Fruit fly (Drosophila melanogaster) whole organism, embryonic: Measurements from ENCODE around the gene AP-2mu.
A peak's percentile ranks its signal among the peaks of the same experiment; 100 is the strongest.

Experiments
- Adf1 ChIP-seq: fragments of 200-800 bp; sonication (Bioruptor generic); IDR thresholded peaks from 2 replicates; pipeline ENCODE4 v1.3.6; 2022; ENCODE audit warnings: missing biosample characterization, missing genetic modification characterization
- Antp ChIP-seq: fragments of 200-800 bp; sonication (Bioruptor generic); optimal IDR thresholded peaks from 3 replicates; lab custom pipeline; 2016; ENCODE audit warnings: missing biosample characterization, missing genetic modification characterization
- Asciz ChIP-seq: fragments of 200-800 bp; sonication (Bioruptor generic); optimal IDR thresholded peaks from 2 replicates; lab custom pipeline; 2017; ENCODE audit warnings: missing biosample characterization, mild to moderate bottlenecking, missing genetic modification characterization, missing genetic modification reagents
- B-H2 ChIP-seq: fragments of 200-800 bp; sonication (Bioruptor generic); optimal IDR thresholded peaks from 2 replicates; lab custom pipeline; 2018; ENCODE audit warnings: missing biosample characterization, mild to moderate bottlenecking, missing genetic modification characterization
- CG10147 ChIP-seq: fragments of 200-800 bp; sonication (Bioruptor generic); optimal IDR thresholded peaks from 2 replicates; lab custom pipeline; 2019; ENCODE audit warnings: missing biosample characterization, mild to moderate bottlenecking, missing genetic modification characterization, moderate library complexity
- CG10321 ChIP-seq: fragments of 200-800 bp; sonication (Bioruptor generic); IDR thresholded peaks from 2 replicates; pipeline ENCODE4 v1.3.6; 2022; ENCODE audit warnings: missing biosample characterization, missing genetic modification characterization
- CG11695 ChIP-seq: fragments of 200-800 bp; sonication (Bioruptor generic); IDR thresholded peaks from 3 replicates; pipeline ENCODE4 v1.3.6; 2022; ENCODE audit warnings: missing biosample characterization, missing genetic modification characterization
- CG11696 ChIP-seq: fragments of 200-800 bp; sonication (Bioruptor generic); IDR thresholded peaks from 2 replicates; pipeline ENCODE4 v1.3.6; 2022; ENCODE audit warnings: missing biosample characterization, missing genetic modification characterization
- CG12104 ChIP-seq: fragments of 200-800 bp; sonication (Bioruptor generic); optimal IDR thresholded peaks from 3 replicates; lab custom pipeline; 2016; ENCODE audit warnings: missing biosample characterization, missing genetic modification characterization
- CG13287 ChIP-seq: fragments of 200-800 bp; sonication (Bioruptor generic); IDR thresholded peaks from 2 replicates; pipeline ENCODE4 v1.3.6; 2022; ENCODE audit warnings: missing biosample characterization, missing genetic modification characterization; ENCODE audit not compliant: partially characterized antibody
- CG13775 ChIP-seq: fragments of 200-800 bp; sonication (Bioruptor generic); optimal IDR thresholded peaks from 3 replicates; lab custom pipeline; 2017; ENCODE audit warnings: missing biosample characterization, mild to moderate bottlenecking, missing genetic modification characterization
- CG14014 ChIP-seq: fragments of 200-800 bp; sonication (Bioruptor generic); IDR thresholded peaks from 2 replicates; pipeline ENCODE4 v1.3.6; 2022; ENCODE audit warnings: missing biosample characterization, missing genetic modification characterization
- CG14667 ChIP-seq: fragments of 200-800 bp; sonication (Bioruptor generic); IDR thresholded peaks from 2 replicates; pipeline ENCODE4 v1.3.6; 2022; ENCODE audit warnings: missing biosample characterization, missing genetic modification characterization
- CG15601 ChIP-seq: fragments of 200-800 bp; sonication (Bioruptor generic); optimal IDR thresholded peaks from 3 replicates; lab custom pipeline; 2019; ENCODE audit warnings: missing biosample characterization, mild to moderate bottlenecking, missing genetic modification characterization, moderate library complexity
- CG16813 ChIP-seq: fragments of 200-800 bp; sonication (Bioruptor generic); IDR thresholded peaks from 3 replicates; pipeline ENCODE4 v1.3.6; 2022; ENCODE audit warnings: missing biosample characterization, missing genetic modification characterization; ENCODE audit not compliant: partially characterized antibody
- CG17359 ChIP-seq: fragments of 200-800 bp; sonication (Bioruptor generic); optimal IDR thresholded peaks from 3 replicates; lab custom pipeline; 2018; ENCODE audit warnings: missing biosample characterization, mild to moderate bottlenecking, missing genetic modification characterization, moderate library complexity
- CG17385 ChIP-seq: fragments of 200-800 bp; sonication (Bioruptor generic); optimal IDR thresholded peaks from 3 replicates; lab custom pipeline; 2018; ENCODE audit warnings: missing biosample characterization, mild to moderate bottlenecking, missing genetic modification characterization
- CG2889 ChIP-seq: fragments of 200-800 bp; sonication (Bioruptor generic); IDR thresholded peaks from 3 replicates; pipeline ENCODE4 v1.3.6; 2022; ENCODE audit warnings: missing biosample characterization, missing genetic modification characterization
- CG30431 ChIP-seq: fragments of 200-800 bp; sonication (Bioruptor generic); optimal IDR thresholded peaks from 2 replicates; lab custom pipeline; 2017; ENCODE audit warnings: missing biosample characterization, missing genetic modification characterization
- CG31365 ChIP-seq: fragments of 200-800 bp; sonication (Bioruptor generic); optimal IDR thresholded peaks from 2 replicates; lab custom pipeline; 2018; ENCODE audit warnings: missing biosample characterization, mild to moderate bottlenecking, missing genetic modification characterization
- CG4328 ChIP-seq: fragments of 200-800 bp; sonication (Bioruptor generic); optimal IDR thresholded peaks from 3 replicates; lab custom pipeline; 2017; ENCODE audit warnings: missing biosample characterization, missing genetic modification reagents, missing genetic modification characterization
- CG7372 ChIP-seq: fragments of 200-800 bp; sonication (Bioruptor generic); IDR thresholded peaks from 2 replicates; pipeline ENCODE4 v1.3.6; 2022; ENCODE audit warnings: missing biosample characterization, missing genetic modification characterization
- CG7556 ChIP-seq: fragments of 200-800 bp; sonication (Bioruptor generic); optimal IDR thresholded peaks from 2 replicates; lab custom pipeline; 2017; ENCODE audit warnings: missing biosample characterization, mild to moderate bottlenecking, missing genetic modification characterization
- CG8765 ChIP-seq: fragments of 200-800 bp; sonication (Bioruptor generic); IDR thresholded peaks from 2 replicates; pipeline ENCODE4 v1.3.6; 2022; ENCODE audit warnings: missing biosample characterization, missing genetic modification characterization
- CoRest ChIP-seq: fragments of 200-800 bp; sonication (Bioruptor generic); optimal IDR thresholded peaks from 3 replicates; lab custom pipeline; 2018; ENCODE audit warnings: missing biosample characterization, mild to moderate bottlenecking, missing genetic modification characterization, moderate library complexity
- CrebB ChIP-seq: fragments of 200-800 bp; sonication (Bioruptor generic); optimal IDR thresholded peaks from 3 replicates; lab custom pipeline; 2018; ENCODE audit warnings: missing biosample characterization, mild to moderate bottlenecking, missing genetic modification characterization
- Dfd ChIP-seq, 2 experiments: fragments of >200 bp; optimal IDR thresholded peaks; 2 replicates each; lab custom pipeline; 2017; ENCODE audit warnings: missing biosample characterization in 2 of 2, missing genetic modification characterization in 2 of 2
- E2f1 ChIP-seq: fragments of 200-800 bp; sonication (Bioruptor generic); IDR thresholded peaks from 2 replicates; pipeline ENCODE4 v1.3.6; 2022; ENCODE audit warnings: missing biosample characterization, missing genetic modification characterization
- Ets65A ChIP-seq: fragments of 200-800 bp; sonication (Bioruptor generic); peaks from one replicate; lab custom pipeline; 2016; ENCODE audit warnings: missing biosample characterization, missing genetic modification characterization
- H15 ChIP-seq: fragments of 200-800 bp; sonication (Bioruptor generic); IDR thresholded peaks from 3 replicates; pipeline ENCODE4 v1.3.6; 2022; ENCODE audit warnings: missing biosample characterization, missing genetic modification characterization
- HHEX ChIP-seq: fragments of 200-800 bp; sonication (Bioruptor generic); optimal IDR thresholded peaks from 3 replicates; lab custom pipeline; 2017; ENCODE audit warnings: missing biosample characterization, mild to moderate bottlenecking, missing genetic modification characterization, missing genetic modification reagents
- MTF-1 ChIP-seq: fragments of 200-800 bp; sonication (Bioruptor generic); optimal IDR thresholded peaks from 2 replicates; lab custom pipeline; 2018; ENCODE audit warnings: missing biosample characterization, mild to moderate bottlenecking, missing genetic modification characterization, borderline replicate concordance
- Mrtf ChIP-seq: fragments of 200-800 bp; sonication (Bioruptor generic); IDR thresholded peaks from 3 replicates; pipeline ENCODE4 v1.3.6; 2022; ENCODE audit warnings: missing biosample characterization, missing genetic modification characterization
- NK7.1 ChIP-seq: fragments of 200-800 bp; sonication (Bioruptor generic); optimal IDR thresholded peaks from 3 replicates; lab custom pipeline; 2016; ENCODE audit warnings: missing biosample characterization, missing genetic modification characterization
- Poxn ChIP-seq: fragments of 200-800 bp; sonication (Bioruptor generic); IDR thresholded peaks from 2 replicates; pipeline ENCODE4 v1.3.6; 2022; ENCODE audit warnings: missing biosample characterization, missing genetic modification characterization
- Sin3A ChIP-seq: fragments of >200 bp; optimal IDR thresholded peaks from 2 replicates; lab custom pipeline; 2018
- Sry-β ChIP-seq: fragments of 200-800 bp; sonication (Bioruptor generic); optimal IDR thresholded peaks from 2 replicates; lab custom pipeline; 2018; ENCODE audit warnings: missing biosample characterization, mild to moderate bottlenecking, missing genetic modification characterization, moderate library complexity
- aop ChIP-seq: fragments of 200-800 bp; sonication (Bioruptor generic); IDR thresholded peaks from 2 replicates; pipeline ENCODE4 v1.3.6; 2022; ENCODE audit warnings: missing biosample characterization, missing genetic modification characterization
- bbx ChIP-seq: fragments of 200-800 bp; sonication (Bioruptor generic); IDR thresholded peaks from 2 replicates; pipeline ENCODE4 v1.3.6; 2022; ENCODE audit warnings: missing biosample characterization, missing genetic modification characterization; ENCODE audit not compliant: partially characterized antibody
- disco-r ChIP-seq: fragments of 200-800 bp; sonication (Bioruptor generic); optimal IDR thresholded peaks from 2 replicates; lab custom pipeline; 2016; ENCODE audit warnings: missing biosample characterization, missing genetic modification characterization
- fd64A ChIP-seq: fragments of 200-800 bp; sonication (Bioruptor generic); optimal IDR thresholded peaks from 3 replicates; lab custom pipeline; 2018; ENCODE audit warnings: missing biosample characterization, mild to moderate bottlenecking, missing genetic modification characterization
- kni ChIP-seq: fragments of 200-800 bp; sonication (Bioruptor generic); optimal IDR thresholded peaks from 3 replicates; lab custom pipeline; 2017; ENCODE audit warnings: mild to moderate bottlenecking, missing biosample characterization, missing genetic modification reagents, missing genetic modification characterization
- lilli ChIP-seq: fragments of 200-800 bp; sonication (Bioruptor generic); optimal IDR thresholded peaks from 3 replicates; lab custom pipeline; 2016; ENCODE audit warnings: missing biosample characterization, missing genetic modification characterization
- mam ChIP-seq: fragments of 200-800 bp; sonication (Bioruptor generic); optimal IDR thresholded peaks from 3 replicates; lab custom pipeline; 2016; ENCODE audit warnings: missing biosample characterization, missing genetic modification characterization
- mld ChIP-seq: fragments of 200-800 bp; sonication (Bioruptor generic); IDR thresholded peaks from 3 replicates; pipeline ENCODE4 v1.3.6; 2022; ENCODE audit warnings: missing biosample characterization, missing genetic modification characterization; ENCODE audit not compliant: partially characterized antibody
- nerfin-1 ChIP-seq: fragments of 200-800 bp; sonication (Bioruptor generic); optimal IDR thresholded peaks from 3 replicates; lab custom pipeline; 2019; ENCODE audit warnings: missing biosample characterization, mild to moderate bottlenecking, missing genetic modification characterization, moderate library complexity
- pros ChIP-seq: fragments of 200-800 bp; sonication (Bioruptor generic); optimal IDR thresholded peaks from 3 replicates; lab custom pipeline; 2019; ENCODE audit warnings: missing biosample characterization, mild to moderate bottlenecking, missing genetic modification characterization, moderate library complexity
- sens ChIP-seq: fragments of 200-800 bp; sonication (Bioruptor generic); peaks from one replicate; lab custom pipeline; 2016; ENCODE audit warnings: missing biosample characterization, missing genetic modification characterization
- slbo ChIP-seq: fragments of 200-800 bp; sonication (Bioruptor generic); IDR thresholded peaks from 2 replicates; pipeline ENCODE4 v1.3.6; 2022; ENCODE audit warnings: missing biosample characterization, missing genetic modification characterization
- slou ChIP-seq: fragments of 200-800 bp; sonication (Bioruptor generic); optimal IDR thresholded peaks from 3 replicates; lab custom pipeline; 2016; ENCODE audit warnings: missing biosample characterization, missing genetic modification characterization
- sqz ChIP-seq: fragments of 200-800 bp; sonication (Bioruptor generic); optimal IDR thresholded peaks from 3 replicates; lab custom pipeline; 2018; ENCODE audit warnings: missing biosample characterization, mild to moderate bottlenecking, missing genetic modification characterization
- twi ChIP-seq: fragments of 200-800 bp; optimal IDR thresholded peaks from 2 replicates; lab custom pipeline; 2019; ENCODE audit warnings: missing biosample characterization, mild to moderate bottlenecking, missing genetic modification characterization, moderate library complexity

Gene AP-2mu

dm6 chr3R:22447874-22448254, 14.4 kb upstream of the AP-2mu start, which contains the start of gene CG34376 (continued):
- TF ChIP-seq Sin3A (peak; percentile 32), CG7556 (no peak), CG31365 (tag; lab: Kevin White, UChicago) (no peak), Ets65A (GFP tag; lab: Kevin White, UChicago) (peak; percentile 88), CG11695 (GFP tag; lab: Robert Waterston, UW) (peak; percentile 36; the same call in 1 of the 3 replicates), slbo (GFP tag; lab: Robert Waterston, UW) (peak; percentile 66), slou (GFP tag; lab: Kevin White, UChicago) (no peak), Dfd (GFP tag; optimal IDR thresholded peaks at IDR 0.05; lab: Kevin White, UChicago) (no peak), fd64A (GFP tag; lab: Kevin White, UChicago) (no peak), HHEX (GFP tag; lab: Kevin White, UChicago) (no peak), CoRest (peak; percentile 62), CG13775 (peak; percentile 41), CG14667 (GFP tag; lab: Robert Waterston, UW) (no peak), Asciz (GFP tag; lab: Kevin White, UChicago) (peak; percentile 35), twi (tag; lab: Kevin White, UChicago) (no peak), CG17359 (tag; lab: Kevin White, UChicago) (no peak), CG15601 (tag; lab: Kevin White, UChicago) (peak; percentile 50), nerfin-1 (peak; percentile 34), CG4328 (no peak), CrebB (tag; lab: Kevin White, UChicago) (peak; percentile 40), CG12104 (GFP tag; lab: Kevin White, UChicago) (peak; percentile 2), CG17385 (GFP tag; lab: Kevin White, UChicago) (peak; percentile 13), CG14014 (GFP tag; lab: Robert Waterston, UW) (peak; percentile 41), H15 (no peak), lilli (GFP tag; lab: Kevin White, UChicago) (no peak), mld (GFP tag; lab: Robert Waterston, UW) (no peak), Antp (GFP tag; lab: Kevin White, UChicago) (peak; percentile 12), E2f1 (GFP tag; lab: Robert Waterston, UW) (no peak), Mrtf (GFP tag; lab: Robert Waterston, UW) (no peak), NK7.1 (no peak), CG16813 (GFP tag; lab: Robert Waterston, UW) (0 out of 3 replicates have a peak, but pooled peaks have one; percentile 30), CG13287 (GFP tag; lab: Robert Waterston, UW) (peak; percentile 26; the same call in 1 of the 2 replicates), pros (GFP tag; lab: Kevin White, UChicago) (no peak), CG11696 (GFP tag; lab: Robert Waterston, UW) (no peak), CG2889 (peak; percentile 58), mam (peak; percentile 10), aop (peak; percentile 64; the same call in 1 of the 2 replicates), CG30431 (GFP tag; lab: Kevin White, UChicago) (peak; percentile 8), CG10321 (GFP tag; lab: Robert Waterston, UW) (no peak), B-H2 (peak; percentile 28), disco-r (GFP tag; lab: Kevin White, UChicago) (no peak), Adf1 (GFP tag; lab: Robert Waterston, UW) (peak; percentile 88), MTF-1 (peak; percentile 32), sens (GFP tag; lab: Kevin White, UChicago) (peak; percentile 89), kni (GFP tag; lab: Kevin White, UChicago) (peak; percentile 46), sqz (GFP tag; lab: Kevin White, UChicago) (peak; percentile 42), CG7372 (peak; percentile 13; the same call in 1 of the 2 replicates), Sry-β (GFP tag; lab: Kevin White, UChicago) (peak; percentile 55), CG8765 (GFP tag; lab: Robert Waterston, UW) (no peak), CG10147 (GFP tag; lab: Kevin White, UChicago) (peak; percentile 0), bbx (GFP tag; lab: Robert Waterston, UW) (peak; percentile 18; the same call in 1 of the 2 replicates), Poxn (GFP tag; lab: Robert Waterston, UW) (no peak)
